Worm (Caenorhabditis elegans) whole organism, dauer: Measurements from ENCODE around the gene F33E11.3.

ENCODE experiments used
- unc-62 ChIP-seq: sonication (generic microtip); optimal IDR thresholded peaks from 2 replicates; lab custom pipeline; 2017; ENCODE audit warnings: missing biosample characterization, missing genetic modification reagents, missing genetic modification characterization

F33E11.3 gene

ce11 chrV:304613-305012 is at the start of gene F33E11.3:
TSS of gene F33E11.3 (minus strand) at chrV:304713.
- TF ChIP-seq unc-62 (GFP tag; lab: Kevin White, UChicago): no peak

DNA sequence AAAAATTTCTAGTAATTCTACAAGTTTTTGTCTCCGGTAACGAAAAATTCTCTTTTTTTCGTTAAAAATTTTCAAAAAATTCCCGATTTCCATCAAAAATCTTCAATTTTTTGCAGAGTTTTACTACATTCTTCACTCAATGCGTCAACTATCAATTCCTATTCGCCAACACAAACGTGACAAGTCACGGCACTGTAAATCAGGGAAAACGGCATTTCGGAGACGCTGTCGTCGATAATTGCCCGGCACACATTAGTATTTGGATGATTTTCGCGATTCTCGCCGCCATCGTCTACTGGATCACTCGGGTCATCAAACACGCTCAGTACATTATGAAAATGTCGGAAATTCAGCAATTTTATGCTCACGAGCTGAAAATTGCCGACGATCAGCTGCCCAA is 47.3 kb upstream of the F33E11.3 start:
- TF ChIP-seq unc-62 (GFP tag; lab: Kevin White, UChicago): no peak

- no peak for TF ChIP-seq unc-62 (GFP tag; lab: Kevin White, UChicago)
Measured at ce11 chrV:350822-351221, 46.3 kb upstream of the F33E11.3 start.

- TF ChIP-seq unc-62 (GFP tag; lab: Kevin White, UChicago): no peak
Measured at ce11 chrV:349054-349453, 44.5 kb upstream of the F33E11.3 start, which contains the start of gene atg-9. TSS of gene atg-9 (plus strand) at chrV:349385.

ce11 chrV:347561-348345 is 43.2 kb upstream of the F33E11.3 start:
- no peak for TF ChIP-seq unc-62 (GFP tag; lab: Kevin White, UChicago)

DNA sequence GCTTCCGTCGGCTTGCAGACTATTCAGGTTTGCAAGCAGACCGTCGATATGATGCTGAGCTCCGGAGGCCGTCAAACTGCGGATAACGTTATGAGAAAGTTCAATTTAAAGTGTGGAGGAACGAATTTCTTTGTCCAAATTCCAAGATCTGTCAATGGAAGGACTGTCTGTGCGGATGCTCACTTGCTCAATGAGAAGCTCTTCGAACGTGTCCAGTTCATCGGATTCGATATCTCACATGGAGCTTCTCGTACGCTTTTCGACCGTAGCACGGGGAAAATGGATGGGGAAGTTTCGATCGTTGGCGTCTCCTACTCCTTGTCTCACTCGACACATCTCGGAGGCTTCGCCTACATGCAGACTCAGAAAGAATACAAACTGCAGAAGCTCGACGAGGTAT is 41.5 kb upstream of the F33E11.3 start:
- TF ChIP-seq unc-62 (GFP tag; lab: Kevin White, UChicago): no peak

DNA sequence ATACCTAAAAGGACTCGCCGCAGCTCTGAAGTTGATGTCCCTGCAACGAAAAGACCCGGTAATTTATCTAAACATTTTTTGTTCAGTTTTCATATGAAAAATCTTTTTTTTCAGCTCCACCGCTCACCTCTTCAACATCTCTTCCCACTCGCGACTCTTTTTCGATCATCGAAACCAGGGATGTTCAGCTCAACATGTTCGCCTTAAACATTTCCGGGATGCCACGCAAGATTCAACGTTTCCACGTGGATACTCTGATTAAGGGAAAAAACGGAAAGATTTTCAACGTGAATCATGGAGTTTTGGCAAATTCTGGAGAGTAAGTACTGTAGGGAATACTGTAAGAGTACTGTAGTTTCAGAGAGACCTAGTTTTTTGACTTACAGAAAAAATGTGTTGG is 39.0 kb upstream of the F33E11.3 start:
- no peak for TF ChIP-seq unc-62 (GFP tag; lab: Kevin White, UChicago)

DNA sequence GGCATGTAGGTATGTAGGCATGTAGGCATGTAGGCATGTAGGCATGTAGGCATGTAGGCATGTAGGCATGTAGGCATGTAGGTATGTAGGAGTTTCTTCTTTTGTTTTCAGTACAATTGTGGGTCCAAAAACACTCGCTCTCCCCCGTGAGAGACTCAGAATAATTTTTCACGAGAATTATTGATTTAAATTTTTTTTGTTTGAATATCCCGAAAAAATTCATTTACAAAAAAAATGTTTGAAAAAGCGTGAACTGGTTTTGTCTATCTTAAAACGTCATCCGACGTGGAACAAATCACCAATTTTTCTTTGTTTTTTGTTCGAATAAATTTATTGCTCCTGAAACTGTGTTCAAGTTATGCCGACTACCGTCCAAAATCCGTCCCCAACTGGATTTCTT is 38.6 kb upstream of the F33E11.3 start, which contains the start of gene wago-10:
Gene wago-10, plus strand, starts transcription at position 301 of the 400 bp plus-strand sequence.
- no peak for TF ChIP-seq unc-62 (GFP tag; lab: Kevin White, UChicago)

DNA sequence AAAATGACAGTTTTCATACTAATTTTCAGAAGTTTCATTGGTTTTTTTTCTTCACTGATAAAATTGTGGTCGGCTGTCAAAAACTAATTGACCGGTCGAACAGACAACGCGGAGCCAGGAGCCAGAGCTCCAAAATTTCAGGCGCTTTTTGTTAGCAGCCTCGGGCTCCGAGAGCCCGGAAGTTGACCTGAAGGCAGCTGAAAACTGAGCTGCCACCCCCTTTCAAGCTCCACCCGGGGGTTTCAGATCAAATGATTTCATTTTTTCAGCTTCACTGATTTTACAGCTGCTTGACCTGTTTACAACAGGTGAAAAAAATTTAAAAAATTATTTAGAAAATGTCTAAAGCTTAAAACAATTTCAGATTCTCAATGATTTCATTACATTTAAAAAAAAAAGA is 37.8 kb upstream of the F33E11.3 start:
- TF ChIP-seq unc-62 (GFP tag; lab: Kevin White, UChicago): no peak

DNA sequence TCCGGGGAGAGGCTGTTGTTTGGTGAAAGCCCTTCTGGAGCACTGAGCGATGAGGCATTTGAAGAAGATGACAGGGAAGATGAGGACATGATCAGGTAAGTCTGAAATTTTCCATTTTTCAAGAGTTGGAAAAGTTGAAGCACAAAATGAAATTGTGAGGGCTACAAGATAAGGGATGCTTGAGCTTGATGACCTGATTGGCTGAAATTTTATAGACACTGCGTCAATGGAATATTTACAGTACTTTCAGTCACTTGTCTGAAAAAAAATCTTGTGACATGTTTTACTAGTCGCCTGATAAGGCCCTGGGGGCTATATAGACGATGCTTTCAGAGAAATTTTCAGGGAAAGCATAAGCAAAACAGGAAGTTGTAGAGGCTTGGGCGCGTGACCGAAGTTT is 31.8 kb upstream of the F33E11.3 start, which contains the start of gene dmd-8:
Gene dmd-8, minus strand, starts transcription at position 101 of the 400 bp plus-strand sequence.
- no peak for TF ChIP-seq unc-62 (GFP tag; lab: Kevin White, UChicago)

ce11 chrV:333713-334112 is 29.2 kb upstream of the F33E11.3 start:
- no peak for TF ChIP-seq unc-62 (GFP tag; lab: Kevin White, UChicago)

DNA sequence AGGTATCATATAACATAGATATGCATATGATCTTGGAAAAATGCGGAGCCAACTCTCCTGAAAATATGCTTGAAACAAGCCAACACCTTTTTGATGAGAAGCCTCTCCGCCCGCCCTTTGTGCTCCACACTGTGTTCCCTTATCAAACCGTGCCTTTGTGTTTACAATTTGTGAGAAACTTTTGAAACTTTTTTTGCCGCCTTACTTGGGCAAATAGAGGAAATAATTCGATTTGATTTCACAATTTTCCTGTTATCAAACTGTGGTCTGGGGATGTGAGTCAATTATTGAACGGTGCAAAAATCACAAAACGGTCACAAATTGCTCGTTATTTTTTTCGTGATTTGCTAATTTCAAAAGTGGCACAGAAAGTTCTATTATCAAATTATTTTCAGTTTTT is 28.1 kb upstream of the F33E11.3 start:
- no peak for TF ChIP-seq unc-62 (GFP tag; lab: Kevin White, UChicago)

DNA sequence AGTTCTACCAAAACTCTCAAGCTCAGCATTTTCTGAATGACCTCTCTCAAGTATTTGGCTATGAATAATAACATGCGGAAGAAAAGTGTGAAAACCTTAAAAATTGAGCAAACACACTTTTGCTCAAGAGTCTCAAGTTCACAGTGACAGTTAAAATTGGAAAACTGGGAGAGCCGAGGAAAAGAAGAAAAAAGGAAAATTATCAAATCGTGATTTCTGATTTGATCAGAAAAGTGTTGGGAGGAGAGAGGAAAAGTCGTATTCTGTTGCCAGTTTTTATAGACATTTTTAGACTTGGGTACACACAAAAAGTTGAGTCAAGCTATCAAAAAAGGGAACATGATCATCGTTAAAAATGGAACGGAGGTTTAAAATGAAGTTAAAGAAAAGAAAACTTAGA is 26.7 kb upstream of the F33E11.3 start:
- no peak for TF ChIP-seq unc-62 (GFP tag; lab: Kevin White, UChicago)

DNA sequence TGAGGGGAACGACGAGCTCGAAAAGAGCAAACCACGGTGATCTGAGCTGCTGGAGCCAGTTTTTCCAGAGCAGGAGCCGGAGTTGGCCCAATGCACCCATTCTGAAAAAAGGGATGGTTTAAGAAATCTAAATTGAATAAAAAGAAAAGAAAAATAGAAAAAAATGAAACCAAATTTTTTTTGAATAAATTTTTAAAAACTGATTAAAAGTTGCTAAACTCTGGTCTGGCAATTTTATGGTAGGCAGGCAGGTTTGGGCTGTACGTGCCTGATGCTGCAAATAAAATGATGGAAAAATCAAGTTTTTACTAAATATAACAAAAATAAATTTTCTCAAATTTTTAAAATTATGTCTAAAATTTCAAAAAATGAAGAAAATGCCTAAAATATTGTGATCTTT is 26.1 kb upstream of the F33E11.3 start, which contains the start of gene abt-4:
Gene abt-4, minus strand, starts transcription at position 101 of the 400 bp plus-strand sequence.
- TF ChIP-seq unc-62 (GFP tag; lab: Kevin White, UChicago): no peak

DNA sequence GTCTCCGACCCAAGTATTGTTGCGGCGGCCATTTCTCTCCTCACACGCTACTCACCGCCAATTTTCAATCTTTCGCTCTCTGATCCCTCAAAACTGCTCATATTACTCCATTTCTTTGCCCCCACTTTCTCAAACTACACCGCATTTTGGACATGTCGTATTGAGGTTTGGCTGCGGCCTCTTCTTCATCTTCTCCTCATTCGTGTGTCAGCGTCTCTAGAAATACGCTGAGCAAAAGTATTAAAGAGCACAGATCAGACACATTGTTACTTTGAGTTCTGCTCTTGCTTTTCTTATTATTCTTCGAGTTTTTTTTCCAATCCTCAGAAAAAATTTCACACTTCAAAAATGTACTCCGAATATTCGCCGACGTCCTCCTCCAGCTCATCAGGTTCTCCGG is 15.5 kb upstream of the F33E11.3 start:
- no peak for TF ChIP-seq unc-62 (GFP tag; lab: Kevin White, UChicago)

DNA sequence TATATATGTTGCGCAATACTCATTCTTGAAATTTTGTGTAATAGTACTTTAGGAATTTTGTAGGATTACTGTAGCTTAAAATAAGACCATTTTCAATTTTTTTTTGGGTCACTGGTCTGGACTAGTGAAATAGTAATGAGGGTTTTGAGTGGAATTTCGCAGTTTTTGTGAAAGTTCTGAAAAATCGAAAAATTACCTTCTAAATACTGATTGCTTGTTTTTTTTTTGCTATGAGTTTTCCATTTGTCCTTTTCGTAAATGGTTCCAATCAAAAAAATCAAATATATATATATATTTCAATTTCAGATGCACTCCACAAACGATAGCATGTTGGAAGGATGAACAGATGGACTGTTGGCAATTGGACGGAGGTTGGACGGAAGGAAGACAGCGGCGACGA is 7.9 kb upstream of the F33E11.3 start, which contains the start of gene nhr-15:
Gene nhr-15, plus strand, starts transcription at position 301 of the 400 bp plus-strand sequence.
- TF ChIP-seq unc-62 (GFP tag; lab: Kevin White, UChicago): no peak
